Fruit fly (Drosophila melanogaster) whole organism, embryonic: ENCODE results near the gene Nup98-96.

Source experiments
- Aef1 ChIP-seq: fragments of 200-800 bp; sonication (Bioruptor generic); IDR thresholded peaks from 3 replicates; pipeline ENCODE4 v1.3.6; 2022; ENCODE audit warnings: missing biosample characterization, missing genetic modification characterization
- Asciz ChIP-seq: fragments of 200-800 bp; sonication (Bioruptor generic); optimal IDR thresholded peaks from 2 replicates; lab custom pipeline; 2017; ENCODE audit warnings: missing biosample characterization, mild to moderate bottlenecking, missing genetic modification characterization, missing genetic modification reagents
- Atf6 ChIP-seq: fragments of 200-800 bp; sonication (Bioruptor generic); IDR thresholded peaks from 2 replicates; pipeline ENCODE4 v1.3.6; 2022; ENCODE audit warnings: missing biosample characterization, missing genetic modification characterization
- Bgb ChIP-seq: fragments of 200-800 bp; sonication (Bioruptor generic); IDR thresholded peaks from 2 replicates; pipeline ENCODE4 v1.3.6; 2022; ENCODE audit warnings: missing biosample characterization, missing genetic modification characterization; ENCODE audit not compliant: partially characterized antibody
- Blimp-1 ChIP-seq: fragments of 200-800 bp; sonication (Bioruptor generic); optimal IDR thresholded peaks from 3 replicates; lab custom pipeline; 2018; ENCODE audit warnings: missing biosample characterization, missing genetic modification characterization, mild to moderate bottlenecking, moderate library complexity, missing genetic modification reagents
- CG10267 ChIP-seq: fragments of 200-800 bp; sonication (Bioruptor generic); optimal IDR thresholded peaks from 2 replicates; lab custom pipeline; 2018; ENCODE audit warnings: missing biosample characterization, mild to moderate bottlenecking, missing genetic modification characterization, moderate library complexity
- CG10654 ChIP-seq: fragments of 200-800 bp; sonication (Bioruptor generic); optimal IDR thresholded peaks from 2 replicates; lab custom pipeline; 2016; ENCODE audit warnings: missing biosample characterization, missing genetic modification characterization
- CG11696 ChIP-seq: fragments of 200-800 bp; sonication (Bioruptor generic); IDR thresholded peaks from 2 replicates; pipeline ENCODE4 v1.3.6; 2022; ENCODE audit warnings: missing biosample characterization, missing genetic modification characterization
- CG12236 ChIP-seq: fragments of 200-800 bp; sonication (Bioruptor generic); optimal IDR thresholded peaks from 2 replicates; lab custom pipeline; 2016; ENCODE audit warnings: missing biosample characterization, missing genetic modification characterization
- CG13123 ChIP-seq: fragments of 200-800 bp; sonication (Bioruptor generic); optimal IDR thresholded peaks from 2 replicates; lab custom pipeline; 2016; ENCODE audit warnings: missing biosample characterization, missing genetic modification characterization
- CG15269 ChIP-seq: fragments of 200-800 bp; sonication (Bioruptor generic); optimal IDR thresholded peaks from 2 replicates; lab custom pipeline; 2018; ENCODE audit warnings: missing biosample characterization, mild to moderate bottlenecking, missing genetic modification characterization, moderate library complexity
- CG16813 ChIP-seq: fragments of 200-800 bp; sonication (Bioruptor generic); IDR thresholded peaks from 3 replicates; pipeline ENCODE4 v1.3.6; 2022; ENCODE audit warnings: missing biosample characterization, missing genetic modification characterization; ENCODE audit not compliant: partially characterized antibody
- CG17361 ChIP-seq: fragments of 200-800 bp; sonication (Bioruptor generic); IDR thresholded peaks from 3 replicates; pipeline ENCODE4 v1.3.6; 2022; ENCODE audit warnings: missing biosample characterization, missing genetic modification characterization
- CG1792 ChIP-seq: fragments of 200-800 bp; sonication (Bioruptor generic); optimal IDR thresholded peaks from 2 replicates; lab custom pipeline; 2016; ENCODE audit warnings: missing biosample characterization, missing genetic modification characterization
- CG2202 ChIP-seq: fragments of 200-800 bp; sonication (Bioruptor generic); optimal IDR thresholded peaks from 2 replicates; lab custom pipeline; 2018; ENCODE audit warnings: missing biosample characterization, mild to moderate bottlenecking, missing genetic modification characterization
- CG30403 ChIP-seq: fragments of 200-800 bp; sonication (Bioruptor generic); optimal IDR thresholded peaks from 3 replicates; lab custom pipeline; 2016; ENCODE audit warnings: missing biosample characterization, missing genetic modification characterization
- CG7786 ChIP-seq: fragments of 200-800 bp; sonication (Bioruptor generic); optimal IDR thresholded peaks from 2 replicates; lab custom pipeline; 2016; ENCODE audit warnings: missing biosample characterization, missing genetic modification characterization
- CG9215 ChIP-seq: fragments of 200-800 bp; sonication (Bioruptor generic); IDR thresholded peaks from 2 replicates; pipeline ENCODE4 v1.3.6; 2022; ENCODE audit warnings: missing biosample characterization, missing genetic modification characterization
- Chrac-16 ChIP-seq: fragments of 200-800 bp; sonication (Bioruptor generic); optimal IDR thresholded peaks from 3 replicates; lab custom pipeline; 2016; ENCODE audit warnings: missing biosample characterization, missing genetic modification characterization
- E2f2 ChIP-seq: fragments of 200-800 bp; sonication (Bioruptor generic); IDR thresholded peaks from 2 replicates; pipeline ENCODE4 v1.3.6; 2022; ENCODE audit warnings: missing biosample characterization, missing genetic modification characterization
- ERR ChIP-seq: fragments of 200-800 bp; sonication (Bioruptor generic); optimal IDR thresholded peaks from 2 replicates; lab custom pipeline; 2016; ENCODE audit warnings: missing biosample characterization, missing genetic modification characterization
- Fer1 ChIP-seq: fragments of 200-800 bp; sonication (Bioruptor generic); optimal IDR thresholded peaks from 2 replicates; lab custom pipeline; 2017; ENCODE audit warnings: missing biosample characterization, mild to moderate bottlenecking, missing genetic modification characterization
- HmgZ ChIP-seq: fragments of 200-800 bp; sonication (Bioruptor generic); optimal IDR thresholded peaks from 2 replicates; lab custom pipeline; 2018; ENCODE audit warnings: missing biosample characterization, mild to moderate bottlenecking, missing genetic modification characterization
- Jarid2 ChIP-seq: fragments of 200-800 bp; sonication (Bioruptor generic); optimal IDR thresholded peaks from 3 replicates; lab custom pipeline; 2017; ENCODE audit warnings: mild to moderate bottlenecking, missing biosample characterization, missing genetic modification reagents, missing genetic modification characterization
- Nf-YB ChIP-seq: fragments of 200-800 bp; sonication (Bioruptor generic); optimal IDR thresholded peaks from 3 replicates; lab custom pipeline; 2019; ENCODE audit warnings: missing biosample characterization, mild to moderate bottlenecking, missing genetic modification characterization, moderate library complexity
- Oaz ChIP-seq: fragments of 200-800 bp; sonication (Bioruptor generic); IDR thresholded peaks from 2 replicates; pipeline ENCODE4 v1.3.6; 2022; ENCODE audit warnings: missing biosample characterization, missing genetic modification characterization
- Oli ChIP-seq: fragments of 200-800 bp; sonication (Bioruptor generic); optimal IDR thresholded peaks from 2 replicates; lab custom pipeline; 2018; ENCODE audit warnings: missing biosample characterization, mild to moderate bottlenecking, missing genetic modification characterization, moderate library complexity
- Sin3A ChIP-seq: fragments of >200 bp; optimal IDR thresholded peaks from 2 replicates; lab custom pipeline; 2018
- bcd ChIP-seq: fragments of 200-800 bp; sonication (Bioruptor generic); optimal IDR thresholded peaks from 2 replicates; lab custom pipeline; 2017; ENCODE audit warnings: missing biosample characterization, mild to moderate bottlenecking, missing genetic modification characterization
- chm ChIP-seq: fragments of 200-800 bp; sonication (Bioruptor generic); IDR thresholded peaks from 2 replicates; pipeline ENCODE4 v1.3.6; 2022; ENCODE audit warnings: missing biosample characterization, missing genetic modification characterization
- dmrt99B ChIP-seq: fragments of 200-800 bp; sonication (Bioruptor generic); optimal IDR thresholded peaks from 2 replicates; lab custom pipeline; 2018; ENCODE audit warnings: missing biosample characterization, mild to moderate bottlenecking, missing genetic modification characterization, moderate library complexity
- dysf ChIP-seq: fragments of 200-800 bp; sonication (Bioruptor generic); IDR thresholded peaks from 3 replicates; pipeline ENCODE4 v1.3.6; 2022; ENCODE audit warnings: missing biosample characterization, missing genetic modification characterization
- eyg ChIP-seq: fragments of 200-800 bp; sonication (Bioruptor generic); optimal IDR thresholded peaks from 3 replicates; lab custom pipeline; 2016; ENCODE audit warnings: missing biosample characterization, missing genetic modification characterization
- fru ChIP-seq: fragments of >200 bp; optimal IDR thresholded peaks from 2 replicates; lab custom pipeline; 2017
- insv ChIP-seq, 2 experiments: fragments of 200-800 bp; sonication (Bioruptor generic); optimal IDR thresholded peaks; 3 replicates each; lab custom pipeline; 2016 to 2018; ENCODE audit warnings: missing biosample characterization in 2 of 2, missing genetic modification characterization in 2 of 2
- jigr1 ChIP-seq: fragments of 200-800 bp; sonication (Bioruptor generic); IDR thresholded peaks from 3 replicates; pipeline ENCODE4 v1.3.6; 2022; ENCODE audit warnings: missing biosample characterization, missing genetic modification characterization
- jing ChIP-seq: fragments of 200-800 bp; sonication (Bioruptor generic); optimal IDR thresholded peaks from 2 replicates; lab custom pipeline; 2018; ENCODE audit warnings: missing biosample characterization, mild to moderate bottlenecking, missing genetic modification characterization
- lov ChIP-seq, 2 experiments: fragments of 200-800 bp in 1 of 2; fragments of >200 bp in 1 of 2; sonication (Bioruptor generic) in 1 of 2; IDR thresholded peaks in 1 of 2; optimal IDR thresholded peaks in 1 of 2; 2 replicates in 1 of 2; 3 replicates in 1 of 2; pipeline versions ENCODE4 v1.3.6 to Lab custom; 2017 to 2022; ENCODE audit warnings: missing biosample characterization in 1 of 2, missing genetic modification characterization in 1 of 2
- odd ChIP-seq: fragments of 200-800 bp; sonication (Bioruptor generic); optimal IDR thresholded peaks from 2 replicates; lab custom pipeline; 2017; ENCODE audit warnings: missing biosample characterization, mild to moderate bottlenecking, missing genetic modification characterization
- ranshi ChIP-seq: fragments of 200-800 bp; sonication (Bioruptor generic); IDR thresholded peaks from 2 replicates; pipeline ENCODE4 v1.3.6; 2022; ENCODE audit warnings: missing biosample characterization, missing genetic modification characterization
- repo ChIP-seq: fragments of 200-800 bp; sonication (Bioruptor generic); optimal IDR thresholded peaks from 2 replicates; lab custom pipeline; 2016; ENCODE audit warnings: missing biosample characterization, missing genetic modification characterization
- rib ChIP-seq: fragments of 200-800 bp; sonication (Bioruptor generic); IDR thresholded peaks from 2 replicates; pipeline ENCODE4 v1.3.6; 2022; ENCODE audit warnings: missing biosample characterization, missing genetic modification characterization
- slbo ChIP-seq: fragments of 200-800 bp; sonication (Bioruptor generic); IDR thresholded peaks from 2 replicates; pipeline ENCODE4 v1.3.6; 2022; ENCODE audit warnings: missing biosample characterization, missing genetic modification characterization
- tio ChIP-seq: fragments of 200-800 bp; sonication (Bioruptor generic); optimal IDR thresholded peaks from 2 replicates; lab custom pipeline; 2017; ENCODE audit warnings: missing biosample characterization, missing genetic modification characterization, inconsistent platforms
- trem ChIP-seq: fragments of 200-800 bp; optimal IDR thresholded peaks from 3 replicates; lab custom pipeline; 2019; ENCODE audit warnings: missing biosample characterization, mild to moderate bottlenecking, missing genetic modification characterization, moderate library complexity
- ttk ChIP-seq: fragments of 200-800 bp; sonication (Bioruptor generic); IDR thresholded peaks from 2 replicates; pipeline ENCODE4 v2.1.2; 2022; ENCODE audit warnings: missing biosample characterization, missing genetic modification characterization
- twi ChIP-seq: fragments of 200-800 bp; optimal IDR thresholded peaks from 2 replicates; lab custom pipeline; 2019; ENCODE audit warnings: missing biosample characterization, mild to moderate bottlenecking, missing genetic modification characterization, moderate library complexity
- vfl ChIP-seq: fragments of 200-800 bp; sonication (Bioruptor generic); optimal IDR thresholded peaks from 2 replicates; lab custom pipeline; 2016; ENCODE audit warnings: missing biosample characterization, missing genetic modification characterization
- zf30C ChIP-seq: fragments of 200-800 bp; sonication (Bioruptor generic); optimal IDR thresholded peaks from 3 replicates; lab custom pipeline; 2018; ENCODE audit warnings: missing biosample characterization, mild to moderate bottlenecking, missing genetic modification characterization

The Nup98-96 gene

dm6 chr3R:23782456-23783402 lies 1.3 kb upstream of the Nup98-96 start (continued):
- TF ChIP-seq ranshi (GFP tag; lab: Robert Waterston, UW) (peak; percentile 73), Fer1 (peak; percentile 84), CG30403 (GFP tag; lab: Kevin White, UChicago) (peak; percentile 92), HmgZ (peak; percentile 72), tio (peak; percentile 85), insv (GFP tag; optimal IDR thresholded peaks at IDR 0.05; lab: Kevin White, UChicago) (peak; percentile 1 to 42), vfl (GFP tag; lab: Kevin White, UChicago) (peak; percentile 58), dysf (GFP tag; lab: Robert Waterston, UW) (peak; percentile 74; the same call in 2 of the 3 replicates), CG1792 (GFP tag; lab: Kevin White, UChicago) (peak; percentile 70), repo (GFP tag; lab: Kevin White, UChicago) (peak; percentile 43), CG11696 (GFP tag; lab: Robert Waterston, UW) (no peak; the same call in 1 of the 2 replicates), lov (optimal IDR thresholded peaks at IDR 0.05; lab: Kevin White, UChicago) (no peak), lov (GFP tag; IDR thresholded peaks at IDR 0.05; lab: Robert Waterston, UW) (peak; percentile 89), zf30C (GFP tag; lab: Kevin White, UChicago) (peak; percentile 100), ttk (GFP tag; lab: Robert Waterston, UW) (peak; percentile 70), dmrt99B (tag; lab: Kevin White, UChicago) (peak; percentile 92), Nf-YB (GFP tag; lab: Kevin White, UChicago) (peak; percentile 64), jing (GFP tag; lab: Kevin White, UChicago) (peak; percentile 89), Oli (tag; lab: Kevin White, UChicago) (peak; percentile 92), Sin3A (lab: Kevin White, UChicago) (no peak), CG16813 (no peak), CG17361 (peak; percentile 94), Aef1 (peak; percentile 32; the same call in 1 of the 3 replicates), E2f2 (peak; percentile 59; the same call in 1 of the 2 replicates), CG13123 (peak; percentile 77), jigr1 (peak; percentile 57; the same call in 1 of the 3 replicates), Atf6 (GFP tag; lab: Robert Waterston, UW) (peak; percentile 71), CG10267 (peak; percentile 92), rib (GFP tag; lab: Robert Waterston, UW) (peak; percentile 83), twi (tag; lab: Kevin White, UChicago) (peak; percentile 90), CG10654 (GFP tag; lab: Kevin White, UChicago) (peak; percentile 76), Oaz (GFP tag; lab: Robert Waterston, UW) (no peak), slbo (GFP tag; lab: Robert Waterston, UW) (peak; percentile 33; the same call in 1 of the 2 replicates), Chrac-16 (GFP tag; lab: Kevin White, UChicago) (peak; percentile 88), fru (lab: Kevin White, UChicago) (no peak), bcd (GFP tag; lab: Kevin White, UChicago) (peak; percentile 85), CG2202 (tag; lab: Kevin White, UChicago) (peak; percentile 93), ERR (GFP tag; lab: Kevin White, UChicago) (no peak), Jarid2 (GFP tag; lab: Kevin White, UChicago) (peak; percentile 54), chm (GFP tag; lab: Robert Waterston, UW) (peak; percentile 71), trem (tag; lab: Kevin White, UChicago) (peak; percentile 94), CG15269 (tag; lab: Kevin White, UChicago) (peak; percentile 69), Bgb (no peak), CG12236 (GFP tag; lab: Kevin White, UChicago) (peak; percentile 77), Asciz (peak; percentile 81), CG9215 (GFP tag; lab: Robert Waterston, UW) (peak; percentile 50), eyg (GFP tag; lab: Kevin White, UChicago) (peak; percentile 55), CG7786 (GFP tag; lab: Kevin White, UChicago) (peak; percentile 61), Blimp-1 (peak; percentile 92), odd (GFP tag; lab: Kevin White, UChicago) (peak; percentile 88)
